Fruit fly (Drosophila melanogaster) whole organism, embryonic: ENCODE measurements around the gene CG17650.
A peak's percentile ranks its signal among the peaks of the same experiment; 100 is the strongest.

Experiments used
- Aef1 ChIP-seq: fragments of 200-800 bp; sonication (Bioruptor generic); IDR thresholded peaks from 3 replicates; pipeline ENCODE4 v1.3.6; 2022; ENCODE audit warnings: missing biosample characterization, missing genetic modification characterization
- CG10267 ChIP-seq: fragments of 200-800 bp; sonication (Bioruptor generic); optimal IDR thresholded peaks from 2 replicates; lab custom pipeline; 2018; ENCODE audit warnings: missing biosample characterization, mild to moderate bottlenecking, missing genetic modification characterization, moderate library complexity
- CG10543 ChIP-seq: fragments of 200-800 bp; sonication (Bioruptor generic); optimal IDR thresholded peaks from 3 replicates; lab custom pipeline; 2017; ENCODE audit warnings: missing biosample characterization, mild to moderate bottlenecking, missing genetic modification characterization, moderate library complexity
- CG12299 ChIP-seq: fragments of 200-800 bp; sonication (Bioruptor generic); optimal IDR thresholded peaks from 2 replicates; lab custom pipeline; 2018; ENCODE audit warnings: missing biosample characterization, mild to moderate bottlenecking, missing genetic modification characterization
- CG1233 ChIP-seq: fragments of 200-800 bp; sonication (Bioruptor generic); optimal IDR thresholded peaks from 4 replicates; lab custom pipeline; 2018; ENCODE audit warnings: missing biosample characterization, mild to moderate bottlenecking, missing genetic modification characterization
- CG12391 ChIP-seq: fragments of 200-800 bp; sonication (Bioruptor generic); optimal IDR thresholded peaks from 3 replicates; lab custom pipeline; 2018; ENCODE audit warnings: missing biosample characterization, mild to moderate bottlenecking, missing genetic modification characterization, moderate library complexity
- CG17186 ChIP-seq: fragments of 200-800 bp; sonication (Bioruptor generic); optimal IDR thresholded peaks from 3 replicates; lab custom pipeline; 2017; ENCODE audit warnings: missing biosample characterization, missing genetic modification reagents, missing genetic modification characterization
- CG17829 ChIP-seq: fragments of 200-800 bp; optimal IDR thresholded peaks from 2 replicates; lab custom pipeline; 2019; ENCODE audit warnings: missing biosample characterization, mild to moderate bottlenecking, missing genetic modification characterization, moderate library complexity
- CG1792 ChIP-seq: fragments of 200-800 bp; sonication (Bioruptor generic); optimal IDR thresholded peaks from 2 replicates; lab custom pipeline; 2016; ENCODE audit warnings: missing biosample characterization, missing genetic modification characterization
- CG2129 ChIP-seq: fragments of 200-800 bp; sonication (Bioruptor generic); IDR thresholded peaks from 2 replicates; pipeline ENCODE4 v1.3.6; 2022; ENCODE audit warnings: missing biosample characterization, missing genetic modification characterization; ENCODE audit not compliant: partially characterized antibody
- CG2889 ChIP-seq: fragments of 200-800 bp; sonication (Bioruptor generic); IDR thresholded peaks from 3 replicates; pipeline ENCODE4 v1.3.6; 2022; ENCODE audit warnings: missing biosample characterization, missing genetic modification characterization
- CG3163 ChIP-seq: fragments of 200-800 bp; sonication (Bioruptor generic); optimal IDR thresholded peaks from 3 replicates; lab custom pipeline; 2016; ENCODE audit warnings: missing biosample characterization, missing genetic modification characterization
- CG34224 ChIP-seq: fragments of 200-800 bp; sonication (Bioruptor generic); IDR thresholded peaks from 3 replicates; pipeline ENCODE4 v1.3.6; 2022; ENCODE audit warnings: missing biosample characterization, missing genetic modification characterization; ENCODE audit not compliant: partially characterized antibody
- CG4328 ChIP-seq: fragments of 200-800 bp; sonication (Bioruptor generic); optimal IDR thresholded peaks from 3 replicates; lab custom pipeline; 2017; ENCODE audit warnings: missing biosample characterization, missing genetic modification reagents, missing genetic modification characterization
- CG6254 ChIP-seq: fragments of 200-800 bp; sonication (Bioruptor generic); optimal IDR thresholded peaks from 3 replicates; lab custom pipeline; 2017; ENCODE audit warnings: mild to moderate bottlenecking, missing biosample characterization, missing genetic modification reagents, missing genetic modification characterization
- CG6854 ChIP-seq: fragments of 200-800 bp; sonication (Bioruptor generic); optimal IDR thresholded peaks from 3 replicates; lab custom pipeline; 2017; ENCODE audit warnings: missing biosample characterization, mild to moderate bottlenecking, missing genetic modification characterization
- CG7556 ChIP-seq: fragments of 200-800 bp; sonication (Bioruptor generic); optimal IDR thresholded peaks from 2 replicates; lab custom pipeline; 2017; ENCODE audit warnings: missing biosample characterization, mild to moderate bottlenecking, missing genetic modification characterization
- CHES-1-like ChIP-seq: fragments of 200-800 bp; sonication (Bioruptor generic); optimal IDR thresholded peaks from 2 replicates; lab custom pipeline; 2016; ENCODE audit warnings: missing biosample characterization, missing genetic modification characterization
- Dek ChIP-seq: fragments of 200-800 bp; sonication (Bioruptor generic); optimal IDR thresholded peaks from 3 replicates; lab custom pipeline; 2019; ENCODE audit warnings: missing biosample characterization, mild to moderate bottlenecking, missing genetic modification characterization, moderate library complexity
- Dfd ChIP-seq, 2 experiments: fragments of >200 bp; optimal IDR thresholded peaks; 2 replicates each; lab custom pipeline; 2017; ENCODE audit warnings: missing biosample characterization in 2 of 2, missing genetic modification characterization in 2 of 2
- E2f2 ChIP-seq: fragments of 200-800 bp; sonication (Bioruptor generic); IDR thresholded peaks from 2 replicates; pipeline ENCODE4 v1.3.6; 2022; ENCODE audit warnings: missing biosample characterization, missing genetic modification characterization
- H15 ChIP-seq: fragments of 200-800 bp; sonication (Bioruptor generic); IDR thresholded peaks from 3 replicates; pipeline ENCODE4 v1.3.6; 2022; ENCODE audit warnings: missing biosample characterization, missing genetic modification characterization
- HLHmδ ChIP-seq: fragments of 200-800 bp; sonication (Bioruptor generic); optimal IDR thresholded peaks from 2 replicates; lab custom pipeline; 2018; ENCODE audit warnings: missing biosample characterization, mild to moderate bottlenecking, missing genetic modification characterization, moderate library complexity
- Hmr ChIP-seq: fragments of 200-800 bp; sonication (Bioruptor generic); optimal IDR thresholded peaks from 3 replicates; lab custom pipeline; 2017; ENCODE audit warnings: mild to moderate bottlenecking, missing biosample characterization, missing genetic modification reagents, missing genetic modification characterization
- Jarid2 ChIP-seq: fragments of 200-800 bp; sonication (Bioruptor generic); optimal IDR thresholded peaks from 3 replicates; lab custom pipeline; 2017; ENCODE audit warnings: mild to moderate bottlenecking, missing biosample characterization, missing genetic modification reagents, missing genetic modification characterization
- Lhr ChIP-seq: fragments of 200-800 bp; sonication (Bioruptor generic); optimal IDR thresholded peaks from 3 replicates; lab custom pipeline; 2017; ENCODE audit warnings: mild to moderate bottlenecking, missing biosample characterization, missing genetic modification reagents, missing genetic modification characterization
- Scr ChIP-seq: fragments of 200-800 bp; sonication (Bioruptor generic); IDR thresholded peaks from 2 replicates; pipeline ENCODE4 v1.3.6; 2022; ENCODE audit warnings: missing biosample characterization, missing genetic modification characterization; ENCODE audit not compliant: partially characterized antibody
- Sin3A ChIP-seq: fragments of >200 bp; optimal IDR thresholded peaks from 2 replicates; lab custom pipeline; 2018
- Six4 ChIP-seq: fragments of 200-800 bp; sonication (Bioruptor generic); optimal IDR thresholded peaks from 2 replicates; lab custom pipeline; 2016; ENCODE audit warnings: missing biosample characterization, missing genetic modification characterization
- YL-1 ChIP-seq: fragments of 200-800 bp; sonication (Bioruptor generic); optimal IDR thresholded peaks from 3 replicates; lab custom pipeline; 2017; ENCODE audit warnings: missing biosample characterization, mild to moderate bottlenecking, missing genetic modification characterization
- bbx ChIP-seq: fragments of 200-800 bp; sonication (Bioruptor generic); IDR thresholded peaks from 2 replicates; pipeline ENCODE4 v1.3.6; 2022; ENCODE audit warnings: missing biosample characterization, missing genetic modification characterization; ENCODE audit not compliant: partially characterized antibody
- cato ChIP-seq: fragments of 200-800 bp; sonication (Bioruptor generic); optimal IDR thresholded peaks from 2 replicates; lab custom pipeline; 2016; ENCODE audit warnings: missing biosample characterization, missing genetic modification characterization, borderline replicate concordance
- ci ChIP-seq: fragments of 200-800 bp; sonication (Bioruptor generic); IDR thresholded peaks from 3 replicates; pipeline ENCODE4 v1.3.6; 2022; ENCODE audit warnings: missing biosample characterization, missing genetic modification characterization
- dpn ChIP-seq, 2 experiments: fragments of 200-800 bp; sonication (Bioruptor generic); optimal IDR thresholded peaks; 3 replicates each; lab custom pipeline; 2016; ENCODE audit warnings: missing biosample characterization in 2 of 2, missing genetic modification characterization in 2 of 2
- fru ChIP-seq: fragments of >200 bp; optimal IDR thresholded peaks from 2 replicates; lab custom pipeline; 2017
- fu2 ChIP-seq: fragments of 200-800 bp; sonication (Bioruptor generic); optimal IDR thresholded peaks from 2 replicates; lab custom pipeline; 2016; ENCODE audit warnings: missing biosample characterization, missing genetic modification characterization
- gcm2 ChIP-seq: fragments of 200-800 bp; sonication (Bioruptor generic); optimal IDR thresholded peaks from 2 replicates; lab custom pipeline; 2016; ENCODE audit warnings: missing biosample characterization, missing genetic modification characterization
- gsb ChIP-seq: fragments of 200-800 bp; sonication (Bioruptor generic); IDR thresholded peaks from 2 replicates; pipeline ENCODE4 v1.3.6; 2022; ENCODE audit warnings: missing biosample characterization, missing genetic modification characterization
- inv ChIP-seq: fragments of 200-800 bp; sonication (Bioruptor generic); IDR thresholded peaks from 2 replicates; pipeline ENCODE4 v1.3.6; 2022; ENCODE audit warnings: missing biosample characterization, missing genetic modification characterization; ENCODE audit not compliant: partially characterized antibody
- lilli ChIP-seq: fragments of 200-800 bp; sonication (Bioruptor generic); optimal IDR thresholded peaks from 3 replicates; lab custom pipeline; 2016; ENCODE audit warnings: missing biosample characterization, missing genetic modification characterization
- mam ChIP-seq: fragments of 200-800 bp; sonication (Bioruptor generic); optimal IDR thresholded peaks from 3 replicates; lab custom pipeline; 2016; ENCODE audit warnings: missing biosample characterization, missing genetic modification characterization
- pfk ChIP-seq: fragments of 200-800 bp; sonication (Bioruptor generic); optimal IDR thresholded peaks from 2 replicates; lab custom pipeline; 2018; ENCODE audit warnings: missing biosample characterization, mild to moderate bottlenecking, missing genetic modification characterization, moderate library complexity
- sens ChIP-seq: fragments of 200-800 bp; sonication (Bioruptor generic); peaks from one replicate; lab custom pipeline; 2016; ENCODE audit warnings: missing biosample characterization, missing genetic modification characterization
- sna ChIP-seq: fragments of 200-800 bp; sonication (Bioruptor generic); IDR thresholded peaks from 2 replicates; pipeline ENCODE4 v1.3.6; 2022; ENCODE audit warnings: missing biosample characterization, missing genetic modification characterization; ENCODE audit not compliant: partially characterized antibody
- sob ChIP-seq: fragments of 200-800 bp; sonication (Bioruptor generic); IDR thresholded peaks from 2 replicates; pipeline ENCODE4 v1.3.6; 2022; ENCODE audit warnings: missing biosample characterization, missing genetic modification characterization
- sug ChIP-seq: fragments of 200-800 bp; optimal IDR thresholded peaks from 2 replicates; lab custom pipeline; 2019; ENCODE audit warnings: missing biosample characterization, mild to moderate bottlenecking, missing genetic modification characterization, moderate library complexity
- unc-4 ChIP-seq: fragments of 200-800 bp; sonication (Bioruptor generic); IDR thresholded peaks from 2 replicates; pipeline ENCODE4 v1.3.6; 2022; ENCODE audit warnings: missing biosample characterization, missing genetic modification characterization; ENCODE audit not compliant: partially characterized antibody
- vfl ChIP-seq: fragments of 200-800 bp; sonication (Bioruptor generic); optimal IDR thresholded peaks from 2 replicates; lab custom pipeline; 2016; ENCODE audit warnings: missing biosample characterization, missing genetic modification characterization
- zfh1 ChIP-seq: fragments of 200-800 bp; sonication (Bioruptor generic); IDR thresholded peaks from 3 replicates; pipeline ENCODE4 v1.3.6; 2022; ENCODE audit warnings: missing biosample characterization, missing genetic modification characterization

CG17650 gene

dm6 chr2L:1717247-1717646, 41.6 kb downstream of the CG17650 start:
- TF ChIP-seq CG1233 (GFP tag; lab: Kevin White, UChicago) (no peak), Six4 (no peak), H15 (GFP tag; lab: Robert Waterston, UW) (no peak), CG3163 (no peak), unc-4 (GFP tag; lab: Robert Waterston, UW) (no peak), Dfd (GFP tag; optimal IDR thresholded peaks at IDR 0.05; lab: Kevin White, UChicago) (no peak), vfl (no peak), CG17829 (tag; lab: Kevin White, UChicago) (no peak), CG10267 (tag; lab: Kevin White, UChicago) (no peak), CG10543 (no peak), fru (lab: Kevin White, UChicago) (no peak), fu2 (no peak), cato (no peak)

- TF ChIP-seq ci (GFP tag; lab: Robert Waterston, UW) (peak; percentile 41; the same call in 2 of the 3 replicates), Scr (GFP tag; lab: Robert Waterston, UW) (peak; percentile 78), Hmr (GFP tag; lab: Kevin White, UChicago) (peak; percentile 74), CHES-1-like (GFP tag; lab: Kevin White, UChicago) (peak; percentile 29), unc-4 (GFP tag; lab: Robert Waterston, UW) (peak; percentile 82), mam (GFP tag; lab: Kevin White, UChicago) (peak; percentile 2), CG6854 (no peak), CG12391 (tag; lab: Kevin White, UChicago) (peak; percentile 13), E2f2 (peak; percentile 56), CG4328 (no peak), zfh1 (GFP tag; lab: Robert Waterston, UW) (peak; percentile 55; the same call in 1 of the 3 replicates), lilli (GFP tag; lab: Kevin White, UChicago) (peak; percentile 19), YL-1 (GFP tag; lab: Kevin White, UChicago) (peak; percentile 69), CG12299 (tag; lab: Kevin White, UChicago) (no peak), CG6254 (GFP tag; lab: Kevin White, UChicago) (no peak), CG7556 (GFP tag; lab: Kevin White, UChicago) (no peak), Sin3A (lab: Kevin White, UChicago) (peak; percentile 30), CG17186 (peak; percentile 3), HLHmδ (GFP tag; lab: Kevin White, UChicago) (peak; percentile 3), gcm2 (GFP tag; lab: Kevin White, UChicago) (no peak), Dek (peak; percentile 33), sna (GFP tag; lab: Robert Waterston, UW) (peak; percentile 46), Jarid2 (GFP tag; lab: Kevin White, UChicago) (no peak), gsb (no peak), CG2889 (GFP tag; lab: Robert Waterston, UW) (no peak), Aef1 (GFP tag; lab: Robert Waterston, UW) (no peak), CG2129 (GFP tag; lab: Robert Waterston, UW) (peak; percentile 42; the same call in 1 of the 2 replicates), sens (GFP tag; lab: Kevin White, UChicago) (peak; percentile 24), sug (tag; lab: Kevin White, UChicago) (peak; percentile 46), inv (GFP tag; lab: Robert Waterston, UW) (peak; percentile 83), bbx (GFP tag; lab: Robert Waterston, UW) (peak; percentile 81), dpn (GFP tag; optimal IDR thresholded peaks at IDR 0.05; lab: Kevin White, UChicago) (peak in 1 of 2 experiments; percentile 44), sob (GFP tag; lab: Robert Waterston, UW) (peak; percentile 49; the same call in 1 of the 2 replicates), Lhr (GFP tag; lab: Kevin White, UChicago) (peak; percentile 78), CG1792 (GFP tag; lab: Kevin White, UChicago) (no peak), pfk (GFP tag; lab: Kevin White, UChicago) (no peak), CG34224 (GFP tag; lab: Robert Waterston, UW) (peak; percentile 72)
These were observed 43.1 kb downstream of the CG17650 start, which contains the start of gene frtz for dm6 chr2L:1715699-1716333. Gene frtz (minus strand): TSS chr2L:1715851.
